Fruit fly (Drosophila melanogaster) S2 (cell line): ENCODE measurements around the gene Rab11.

ENCODE experiments used
- CG8478 ChIP-seq: fragments of >200 bp; optimal IDR thresholded peaks from 2 replicates; lab custom pipeline; 2018
- CTCF ChIP-seq, 2 experiments: fragments of >200 bp; optimal IDR thresholded peaks; 2 replicates each; lab custom pipeline; 2018

dm6 chr3R:21102477-21102876 is 8.7 kb upstream of the Rab11 start:
- no peak for TF ChIP-seq CG8478 (lab: Kevin White, UChicago)
- TF ChIP-seq CTCF (optimal IDR thresholded peaks at IDR 0.05; lab: Kevin White, UChicago): no peak
